Fruit fly (Drosophila melanogaster) whole organism, wandering third instar larva: ENCODE results near the gene euc.

ENCODE experiments used
- Hnf4 ChIP-seq: fragments of 200-800 bp; sonication (Bioruptor generic); optimal IDR thresholded peaks from 2 replicates; lab custom pipeline; 2016; ENCODE audit warnings: missing biosample characterization, mild to moderate bottlenecking, missing genetic modification characterization
- Hr78 ChIP-seq: fragments of >200 bp; optimal IDR thresholded peaks from 2 replicates; lab custom pipeline; 2017; ENCODE audit warnings: missing biosample characterization, missing genetic modification characterization
- OdsH ChIP-seq: fragments of 200-800 bp; sonication (Bioruptor generic); optimal IDR thresholded peaks from 2 replicates; lab custom pipeline; 2016; ENCODE audit warnings: missing biosample characterization, mild to moderate bottlenecking, missing genetic modification characterization
- Rel ChIP-seq, 2 experiments: fragments of 200-800 bp; sonication (Bioruptor generic) in 1 of 2; optimal IDR thresholded peaks; 2 replicates in 1 of 2; 3 replicates in 1 of 2; lab custom pipeline; 2016 to 2019; ENCODE audit warnings: mild to moderate bottlenecking in 2 of 2, missing biosample characterization in 2 of 2, missing genetic modification characterization in 2 of 2, moderate library complexity in 1 of 2
- Vsx2 ChIP-seq: fragments of 200-300, 225-300 bp; sonication (Bioruptor generic); optimal IDR thresholded peaks from 2 replicates; lab custom pipeline; 2018; ENCODE audit warnings: missing biosample characterization, missing genetic modification characterization; ENCODE audit not compliant: partially characterized antibody
- brk ChIP-seq: fragments of 200-800 bp; sonication (Bioruptor generic); optimal IDR thresholded peaks from 2 replicates; lab custom pipeline; 2016; ENCODE audit warnings: missing biosample characterization, mild to moderate bottlenecking, missing genetic modification characterization
- dmrt93B ChIP-seq: fragments of 200-800 bp; sonication (Bioruptor generic); optimal IDR thresholded peaks from 2 replicates; lab custom pipeline; 2018; ENCODE audit warnings: missing biosample characterization, mild to moderate bottlenecking, missing genetic modification characterization
- ey ChIP-seq: fragments of 200-800 bp; sonication (Bioruptor generic); optimal IDR thresholded peaks from 2 replicates; lab custom pipeline; 2016; ENCODE audit warnings: missing biosample characterization, missing genetic modification characterization
- fru ChIP-seq: fragments of 200-800 bp; sonication (Bioruptor generic); optimal IDR thresholded peaks from 3 replicates; lab custom pipeline; 2016; ENCODE audit warnings: missing biosample characterization, mild to moderate bottlenecking, missing genetic modification characterization
- psq ChIP-seq: fragments of 200-800 bp; sonication (Bioruptor generic); optimal IDR thresholded peaks from 3 replicates; lab custom pipeline; 2017; ENCODE audit warnings: missing biosample characterization, mild to moderate bottlenecking, missing genetic modification characterization, moderate library complexity

- TF ChIP-seq OdsH (GFP tag; lab: Kevin White, UChicago) = no peak
- no peak for TF ChIP-seq brk (GFP tag; lab: Kevin White, UChicago)
- no peak for TF ChIP-seq fru (GFP tag; lab: Kevin White, UChicago)
- no peak for TF ChIP-seq Hr78 (GFP tag; lab: Kevin White, UChicago)
- TF ChIP-seq Vsx2 (GFP tag; lab: Kevin White, UChicago) = no peak
- TF ChIP-seq Rel (GFP tag; optimal IDR thresholded peaks at IDR 0.05; lab: Kevin White, UChicago) = no peak
- TF ChIP-seq Rel (tag; optimal IDR thresholded peaks at IDR 0.05; lab: Kevin White, UChicago) = no peak
- no peak for TF ChIP-seq ey (GFP tag; lab: Kevin White, UChicago)
- no peak for TF ChIP-seq psq (GFP tag; lab: Kevin White, UChicago)
- no peak for TF ChIP-seq dmrt93B
- no peak for TF ChIP-seq Hnf4 (GFP tag; lab: Kevin White, UChicago)
Observed at dm6 chr3R:18931725-18932124, 46.9 kb downstream of the euc start.
